Fruit fly (Drosophila melanogaster): Measurements from ENCODE around the gene CG32512.

Gene CG32512

DNA sequence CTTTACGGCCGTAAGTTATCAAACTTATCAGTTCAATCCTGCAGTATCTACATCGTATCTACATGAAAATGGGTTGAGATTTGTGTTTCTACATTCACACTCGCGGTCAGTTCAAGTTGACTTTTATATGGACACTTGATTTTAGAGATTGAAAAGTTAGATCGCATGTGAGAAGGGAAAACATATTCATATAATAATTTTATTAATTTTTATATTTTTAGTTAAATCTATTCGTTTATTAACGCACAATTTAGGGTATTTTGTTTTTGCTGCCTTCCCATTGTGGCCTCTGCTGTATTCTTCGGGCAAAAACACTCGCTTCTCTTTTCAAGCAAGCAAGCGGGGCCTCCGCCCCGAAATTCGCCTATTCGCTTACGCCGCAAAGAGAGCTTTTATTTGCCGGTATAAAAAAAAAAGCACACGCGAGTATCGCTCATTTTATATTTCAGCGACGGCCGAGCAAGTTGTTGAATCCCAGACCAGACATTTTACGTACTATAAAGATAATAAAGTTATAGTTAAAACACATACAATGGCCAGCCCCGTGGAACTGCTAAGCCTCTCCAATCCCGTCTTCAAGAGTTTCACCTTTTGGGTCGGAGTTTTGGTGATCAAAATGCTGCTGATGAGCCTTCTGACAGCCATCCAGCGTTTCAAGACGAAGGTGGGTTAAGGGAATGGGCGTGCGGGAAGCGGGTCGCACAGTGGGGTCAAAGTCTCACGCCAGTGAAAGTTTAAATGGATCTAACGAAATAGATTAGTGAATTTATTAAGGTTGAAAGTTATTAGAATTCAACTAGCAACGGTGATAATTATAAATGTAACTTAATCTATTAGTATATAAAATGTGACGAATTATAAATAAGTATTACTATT, 24.5 kb downstream of the CG32512 start (continued):
- TF ChIP-seq Awh (GFP tag; IDR thresholded peaks at IDR 0.05) = peak; percentile 87
- no peak for TF ChIP-seq NK7.1 (GFP tag; optimal IDR thresholded peaks at IDR 0.05)
- peak; percentile 92 for TF ChIP-seq sug (tag; optimal IDR thresholded peaks at IDR 0.05)
- no peak for TF ChIP-seq CG8944 (GFP tag; optimal IDR thresholded peaks at IDR 0.05)
- peak; percentile 78 for TF ChIP-seq Fer2 (tag; optimal IDR thresholded peaks at IDR 0.05)
- TF ChIP-seq CG7839 (tag; optimal IDR thresholded peaks at IDR 0.05) = peak; percentile 96
- no peak for TF ChIP-seq ab (GFP tag; optimal IDR thresholded peaks at IDR 0.05)
- peak; percentile 92 for TF ChIP-seq caup (GFP tag; optimal IDR thresholded peaks at IDR 0.05; ENCODE audit: severe bottlenecking)
- peak; percentile 80 for TF ChIP-seq CG2875 (GFP tag; optimal IDR thresholded peaks at IDR 0.05)
- TF ChIP-seq ro (GFP tag; IDR thresholded peaks at IDR 0.05) = peak; percentile 62
- peak; percentile 80 for TF ChIP-seq CG12104 (GFP tag; optimal IDR thresholded peaks at IDR 0.05)
- peak; percentile 55 for TF ChIP-seq lilli (GFP tag; optimal IDR thresholded peaks at IDR 0.05)
- TF ChIP-seq Kr (GFP tag; optimal IDR thresholded peaks at IDR 0.05) = no peak
- TF ChIP-seq lov (optimal IDR thresholded peaks at IDR 0.05) = no peak
- peak; percentile 85 for TF ChIP-seq lov (GFP tag; IDR thresholded peaks at IDR 0.05)
- TF ChIP-seq CG6791 (GFP tag; IDR thresholded peaks at IDR 0.05; ENCODE audit: partially characterized antibody) = no peak
- no peak for TF ChIP-seq CG15479 (GFP tag; optimal IDR thresholded peaks at IDR 0.05)
- peak; percentile 89 for TF ChIP-seq ara (GFP tag; IDR thresholded peaks at IDR 0.05)
- peak; percentile 90 for TF ChIP-seq CG10147 (GFP tag; optimal IDR thresholded peaks at IDR 0.05)
- peak; percentile 89 for TF ChIP-seq Blimp-1 (GFP tag; optimal IDR thresholded peaks at IDR 0.05)
- TF ChIP-seq CG10959 (GFP tag; IDR thresholded peaks at IDR 0.05) = peak; percentile 70
- no peak for TF ChIP-seq CHES-1-like (GFP tag; optimal IDR thresholded peaks at IDR 0.05)
- peak; percentile 85 for TF ChIP-seq Aef1 (GFP tag; IDR thresholded peaks at IDR 0.05)
- no peak for TF ChIP-seq CG33213 (GFP tag; optimal IDR thresholded peaks at IDR 0.05)
- peak; percentile 33 for TF ChIP-seq Lhr (GFP tag; optimal IDR thresholded peaks at IDR 0.05)
- peak; percentile 75; the same call in 2 of the 3 replicates for TF ChIP-seq CG6175 (GFP tag; IDR thresholded peaks at IDR 0.05)
- TF ChIP-seq CG14014 (GFP tag; IDR thresholded peaks at IDR 0.05) = peak; percentile 84
- TF ChIP-seq CG5953 (GFP tag; IDR thresholded peaks at IDR 0.05) = peak; percentile 77
- peak; percentile 86 for TF ChIP-seq cwo (GFP tag; optimal IDR thresholded peaks at IDR 0.05)
- peak; percentile 69 for TF ChIP-seq CG1024 (GFP tag; IDR thresholded peaks at IDR 0.05)
- TF ChIP-seq CG4360 (GFP tag; IDR thresholded peaks at IDR 0.05) = peak; percentile 65
- no peak for TF ChIP-seq ftz-f1 (GFP tag; optimal IDR thresholded peaks at IDR 0.05)
- peak; percentile 82 for TF ChIP-seq CG12219 (GFP tag; optimal IDR thresholded peaks at IDR 0.05)
- TF ChIP-seq gcm2 (GFP tag; optimal IDR thresholded peaks at IDR 0.05) = no peak
- TF ChIP-seq Bdp1 (GFP tag; optimal IDR thresholded peaks at IDR 0.05) = no peak
- TF ChIP-seq CG7271 (tag; optimal IDR thresholded peaks at IDR 0.05) = peak; percentile 71
- TF ChIP-seq bcd (GFP tag; optimal IDR thresholded peaks at IDR 0.05) = peak; percentile 91
- TF ChIP-seq CG6765 (GFP tag; optimal IDR thresholded peaks at IDR 0.05) = peak; percentile 84
- peak; percentile 81 for TF ChIP-seq nau (GFP tag; optimal IDR thresholded peaks at IDR 0.05)
- TF ChIP-seq chinmo (GFP tag; IDR thresholded peaks at IDR 0.05; ENCODE audit: partially characterized antibody) = 0 out of 4 replicates have a peak, but pooled peaks have one; percentile 51
- peak; percentile 95 for TF ChIP-seq dmrt99B (tag; optimal IDR thresholded peaks at IDR 0.05)
- TF ChIP-seq crol (GFP tag; IDR thresholded peaks at IDR 0.05) = peak; percentile 91
- peak; percentile 73 for TF ChIP-seq CG16815 (GFP tag; optimal IDR thresholded peaks at IDR 0.05)
- TF ChIP-seq nom (GFP tag; optimal IDR thresholded peaks at IDR 0.05) = peak; percentile 82
- TF ChIP-seq hb (GFP tag; IDR thresholded peaks at IDR 0.05; ENCODE audit: partially characterized antibody) = no peak
- TF ChIP-seq Dip3 (GFP tag; optimal IDR thresholded peaks at IDR 0.05) = no peak
- peak; percentile 84 for TF ChIP-seq Max (GFP tag; optimal IDR thresholded peaks at IDR 0.05)
- TF ChIP-seq Camta (GFP tag; optimal IDR thresholded peaks at IDR 0.05) = no peak
- peak; percentile 88 for TF ChIP-seq lmd (GFP tag; IDR thresholded peaks at IDR 0.05)

Data from whole organism, embryonic.